Fruit fly (Drosophila melanogaster): ENCODE measurements around the gene Lar.
A peak's percentile ranks its signal among the peaks of the same experiment; 100 is the strongest.

The Lar gene

DNA sequence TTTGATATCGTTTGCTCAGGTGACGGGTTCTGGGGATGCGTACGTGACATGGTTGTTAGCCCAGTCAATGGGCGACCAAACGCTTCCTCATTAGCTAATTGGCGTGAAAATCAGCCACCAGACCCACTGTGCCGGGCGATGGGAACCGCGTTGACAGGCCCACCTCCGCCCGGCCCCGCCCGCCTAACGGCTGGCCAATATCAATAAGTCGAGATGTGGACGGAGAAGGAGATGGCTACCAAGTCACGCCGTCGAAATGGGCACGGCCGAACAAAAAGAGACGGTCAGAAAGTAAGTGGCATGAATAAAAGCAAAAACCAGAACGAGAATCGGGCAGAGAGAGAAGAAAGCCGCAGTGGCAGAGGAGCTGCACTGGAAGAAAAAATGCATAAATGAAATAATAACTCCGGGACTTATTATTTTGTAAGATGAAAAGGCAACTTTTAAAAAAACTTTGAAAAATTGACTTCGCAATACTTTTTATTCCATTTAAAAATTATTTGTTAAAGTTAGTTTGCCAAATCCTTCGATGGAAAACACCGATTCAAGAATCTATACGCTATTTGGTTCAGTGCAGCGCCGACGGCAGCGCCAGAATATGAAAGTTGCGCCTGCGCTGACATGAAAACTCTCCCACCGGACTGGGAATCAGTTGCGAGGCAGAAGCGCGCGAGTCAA, 48.5 kb upstream of the Lar start, which contains the start of gene CG13082 (continued):
- peak; percentile 24; the same call in 1 of the 3 replicates for TF ChIP-seq Optix (GFP tag; IDR thresholded peaks at IDR 0.05)
- TF ChIP-seq CG4730 (GFP tag; IDR thresholded peaks at IDR 0.05), result no peak
- TF ChIP-seq D19A (tag; optimal IDR thresholded peaks at IDR 0.05), result peak; percentile 62
- no peak for TF ChIP-seq fd3F (GFP tag; optimal IDR thresholded peaks at IDR 0.05)
- TF ChIP-seq tna (GFP tag; IDR thresholded peaks at IDR 0.05; ENCODE audit: partially characterized antibody), result no peak
- TF ChIP-seq ATbp (GFP tag; optimal IDR thresholded peaks at IDR 0.05), result peak; percentile 31
- peak; percentile 74 for TF ChIP-seq dmrt11E (tag; optimal IDR thresholded peaks at IDR 0.05)
- TF ChIP-seq CG18619 (GFP tag; optimal IDR thresholded peaks at IDR 0.05), result no peak
- TF ChIP-seq corto (GFP tag; optimal IDR thresholded peaks at IDR 0.05), result peak; percentile 35
- TF ChIP-seq Camta (GFP tag; optimal IDR thresholded peaks at IDR 0.05), result peak; percentile 50
- TF ChIP-seq fu2 (GFP tag; optimal IDR thresholded peaks at IDR 0.05), result no peak
- TF ChIP-seq sna (GFP tag; IDR thresholded peaks at IDR 0.05; ENCODE audit: partially characterized antibody), result no peak
- TF ChIP-seq CG14667 (GFP tag; IDR thresholded peaks at IDR 0.05), result no peak
- peak; percentile 77 for TF ChIP-seq CG15601 (tag; optimal IDR thresholded peaks at IDR 0.05)
- peak; percentile 78 for TF ChIP-seq CG17829 (tag; optimal IDR thresholded peaks at IDR 0.05)
- no peak for TF ChIP-seq slou (GFP tag; optimal IDR thresholded peaks at IDR 0.05)
- no peak for TF ChIP-seq Atf6 (GFP tag; IDR thresholded peaks at IDR 0.05)
- TF ChIP-seq CG32772 (GFP tag; IDR thresholded peaks at IDR 0.05), result no peak
- peak; percentile 45 for TF ChIP-seq CG17328 (GFP tag; IDR thresholded peaks at IDR 0.05)
- TF ChIP-seq CG1024 (GFP tag; IDR thresholded peaks at IDR 0.05), result no peak
- no peak for TF ChIP-seq Sin3A (optimal IDR thresholded peaks at IDR 0.05)
- TF ChIP-seq run (tag; optimal IDR thresholded peaks at IDR 0.05), result no peak
- TF ChIP-seq CG2120 (GFP tag; optimal IDR thresholded peaks at IDR 0.05), result no peak
- TF ChIP-seq CG6272 (GFP tag; IDR thresholded peaks at IDR 0.05), result no peak
- TF ChIP-seq CG14050 (GFP tag; IDR thresholded peaks at IDR 0.05), result no peak
- TF ChIP-seq Fer2 (tag; optimal IDR thresholded peaks at IDR 0.05), result no peak
- TF ChIP-seq CG34376 (GFP tag; optimal IDR thresholded peaks at IDR 0.05), result no peak
- no peak; the same call in 1 of the 2 replicates for TF ChIP-seq NFAT (GFP tag; IDR thresholded peaks at IDR 0.05)
- no peak for TF ChIP-seq ERR (GFP tag; optimal IDR thresholded peaks at IDR 0.05)
- peak; percentile 42 for TF ChIP-seq Sox102F (GFP tag; optimal IDR thresholded peaks at IDR 0.05)
- no peak for TF ChIP-seq CG9797 (GFP tag; optimal IDR thresholded peaks at IDR 0.05)
- TF ChIP-seq CG5245 (GFP tag; optimal IDR thresholded peaks at IDR 0.05), result peak; percentile 36
- no peak for TF ChIP-seq Fer3 (tag; optimal IDR thresholded peaks at IDR 0.05)
- TF ChIP-seq Blimp-1 (GFP tag; optimal IDR thresholded peaks at IDR 0.05), result peak; percentile 87
- TF ChIP-seq CG10431 (GFP tag; optimal IDR thresholded peaks at IDR 0.05), result peak; percentile 70
- TF ChIP-seq CG15073 (GFP tag; optimal IDR thresholded peaks at IDR 0.05), result no peak
- TF ChIP-seq CrebB (tag; optimal IDR thresholded peaks at IDR 0.05), result no peak
- TF ChIP-seq CG14860 (GFP tag; IDR thresholded peaks at IDR 0.05; ENCODE audit: partially characterized antibody), result no peak
- TF ChIP-seq hb (GFP tag; IDR thresholded peaks at IDR 0.05; ENCODE audit: partially characterized antibody), result no peak
- TF ChIP-seq CG10321 (GFP tag; IDR thresholded peaks at IDR 0.05), result no peak
- peak; percentile 20 for TF ChIP-seq Jarid2 (GFP tag; optimal IDR thresholded peaks at IDR 0.05)
- no peak for TF ChIP-seq yki (optimal IDR thresholded peaks at IDR 0.05)
- TF ChIP-seq CG6689 (GFP tag; IDR thresholded peaks at IDR 0.05), result peak; percentile 51; the same call in 1 of the 2 replicates
- peak; percentile 63 for TF ChIP-seq unpg (GFP tag; optimal IDR thresholded peaks at IDR 0.05)
- TF ChIP-seq nmo (GFP tag; optimal IDR thresholded peaks at IDR 0.05), result peak; percentile 78
- 0 out of 2 replicates have a peak, but pooled peaks have one; percentile 18 for TF ChIP-seq CG10959 (GFP tag; IDR thresholded peaks at IDR 0.05)
- TF ChIP-seq Taf1 (GFP tag; IDR thresholded peaks at IDR 0.05), result no peak
- no peak for TF ChIP-seq eyg (GFP tag; optimal IDR thresholded peaks at IDR 0.05)
- TF ChIP-seq CG3726 (GFP tag; IDR thresholded peaks at IDR 0.05), result no peak
- peak; percentile 36 for TF ChIP-seq CG16815 (GFP tag; optimal IDR thresholded peaks at IDR 0.05)
- TF ChIP-seq gsb (GFP tag; IDR thresholded peaks at IDR 0.05), result no peak

Measured in whole organism, embryonic.